Worm (Caenorhabditis elegans) whole organism, L1 larva: ENCODE results near the gene F17E9.2.

ENCODE experiments used
- ama-1 ChIP-seq: fragments of 150-350 bp; optimal IDR thresholded peaks from 2 replicates; lab custom pipeline; 2014
- elt-3 ChIP-seq, 6 experiments: fragments of 150-350 bp in 1 of 6; sonication (generic microtip); optimal IDR thresholded peaks; 2 replicates each; lab custom pipeline; 2017 to 2018; ENCODE audit warnings: missing biosample characterization in 6 of 6, missing genetic modification characterization in 6 of 6, inconsistent platforms in 1 of 6
- fkh-4 ChIP-seq: sonication (generic microtip); optimal IDR thresholded peaks from 2 replicates; lab custom pipeline; 2016; ENCODE audit warnings: missing compliant biosample characterization, missing genetic modification characterization, borderline replicate concordance
- nhr-12 ChIP-seq: sonication (generic microtip); optimal IDR thresholded peaks from 2 replicates; lab custom pipeline; 2017; ENCODE audit warnings: missing biosample characterization, missing genetic modification characterization
- nhr-47 ChIP-seq: sonication (generic microtip); optimal IDR thresholded peaks from 2 replicates; lab custom pipeline; 2016; ENCODE audit warnings: mild to moderate bottlenecking, missing genetic modification characterization, moderate library complexity, missing compliant biosample characterization
- nhr-76 ChIP-seq: sonication (generic microtip); optimal IDR thresholded peaks from 2 replicates; lab custom pipeline; 2017; ENCODE audit warnings: missing biosample characterization, missing genetic modification characterization

- no peak for TF ChIP-seq nhr-76 (tag; lab: Kevin White, UChicago)
- no peak for TF ChIP-seq nhr-47 (tag; lab: Kevin White, UChicago)
- TF ChIP-seq elt-3 (tag; optimal IDR thresholded peaks at IDR 0.05; lab: Kevin White, UChicago), result no peak
- TF ChIP-seq fkh-4, result no peak
- TF ChIP-seq ama-1 (lab: Kevin White, UChicago), result no peak
- no peak for TF ChIP-seq nhr-12 (tag; lab: Kevin White, UChicago)
These were observed 38.4 kb downstream of the F17E9.2 start, which contains the start of gene D2096.11 for ce11 chrIV:8394105-8394504.
